Fruit fly (Drosophila melanogaster) whole organism, embryonic: Measurements from ENCODE around the gene CG14866.
A peak's percentile ranks its signal among the peaks of the same experiment; 100 is the strongest.

Source experiments
- CG10209 ChIP-seq: fragments of 200-800 bp; sonication (Bioruptor generic); optimal IDR thresholded peaks from 3 replicates; lab custom pipeline; 2017; ENCODE audit warnings: missing biosample characterization, mild to moderate bottlenecking, missing genetic modification characterization, missing genetic modification reagents
- CG10543 ChIP-seq: fragments of 200-800 bp; sonication (Bioruptor generic); optimal IDR thresholded peaks from 3 replicates; lab custom pipeline; 2017; ENCODE audit warnings: missing biosample characterization, mild to moderate bottlenecking, missing genetic modification characterization, moderate library complexity
- CG12769 ChIP-seq: fragments of 200-800 bp; sonication (Bioruptor generic); optimal IDR thresholded peaks from 2 replicates; lab custom pipeline; 2019; ENCODE audit warnings: missing biosample characterization, mild to moderate bottlenecking, missing genetic modification characterization, moderate library complexity
- CG13287 ChIP-seq: fragments of 200-800 bp; sonication (Bioruptor generic); IDR thresholded peaks from 2 replicates; pipeline ENCODE4 v1.3.6; 2022; ENCODE audit warnings: missing biosample characterization, missing genetic modification characterization; ENCODE audit not compliant: partially characterized antibody
- CG13624 ChIP-seq: fragments of 200-800 bp; sonication (Bioruptor generic); optimal IDR thresholded peaks from 2 replicates; lab custom pipeline; 2016; ENCODE audit warnings: missing biosample characterization, missing genetic modification characterization
- CG15514 ChIP-seq: fragments of 200-800 bp; sonication (Bioruptor generic); optimal IDR thresholded peaks from 3 replicates; lab custom pipeline; 2017; ENCODE audit warnings: missing biosample characterization, missing genetic modification characterization, mild to moderate bottlenecking, moderate library complexity, missing genetic modification reagents
- CG15601 ChIP-seq: fragments of 200-800 bp; sonication (Bioruptor generic); optimal IDR thresholded peaks from 3 replicates; lab custom pipeline; 2019; ENCODE audit warnings: missing biosample characterization, mild to moderate bottlenecking, missing genetic modification characterization, moderate library complexity
- CG17361 ChIP-seq: fragments of 200-800 bp; sonication (Bioruptor generic); IDR thresholded peaks from 3 replicates; pipeline ENCODE4 v1.3.6; 2022; ENCODE audit warnings: missing biosample characterization, missing genetic modification characterization
- CG17385 ChIP-seq: fragments of 200-800 bp; sonication (Bioruptor generic); optimal IDR thresholded peaks from 3 replicates; lab custom pipeline; 2018; ENCODE audit warnings: missing biosample characterization, mild to moderate bottlenecking, missing genetic modification characterization
- CG1792 ChIP-seq: fragments of 200-800 bp; sonication (Bioruptor generic); optimal IDR thresholded peaks from 2 replicates; lab custom pipeline; 2016; ENCODE audit warnings: missing biosample characterization, missing genetic modification characterization
- CG18599 ChIP-seq: fragments of 200-800 bp; sonication (Bioruptor generic); optimal IDR thresholded peaks from 3 replicates; lab custom pipeline; 2017; ENCODE audit warnings: missing biosample characterization, missing genetic modification characterization, mild to moderate bottlenecking, moderate library complexity, missing genetic modification reagents
- CG31388 ChIP-seq: fragments of 200-800 bp; sonication (Bioruptor generic); optimal IDR thresholded peaks from 2 replicates; lab custom pipeline; 2016; ENCODE audit warnings: missing biosample characterization, missing genetic modification characterization
- CG3281 ChIP-seq: fragments of 200-800 bp; sonication (Bioruptor generic); optimal IDR thresholded peaks from 3 replicates; lab custom pipeline; 2017; ENCODE audit warnings: missing biosample characterization, mild to moderate bottlenecking, missing genetic modification characterization
- CG34376 ChIP-seq: fragments of 200-800 bp; sonication (Bioruptor generic); optimal IDR thresholded peaks from 2 replicates; lab custom pipeline; 2018; ENCODE audit warnings: missing biosample characterization, mild to moderate bottlenecking, missing genetic modification characterization
- CG4730 ChIP-seq: fragments of 200-800 bp; sonication (Bioruptor generic); IDR thresholded peaks from 2 replicates; pipeline ENCODE4 v1.3.6; 2022; ENCODE audit warnings: missing biosample characterization, missing genetic modification characterization
- CG7271 ChIP-seq: fragments of 200-800 bp; sonication (Bioruptor generic); optimal IDR thresholded peaks from 2 replicates; lab custom pipeline; 2018; ENCODE audit warnings: missing biosample characterization, mild to moderate bottlenecking, missing genetic modification characterization, moderate library complexity
- CG7987 ChIP-seq: fragments of 200-800 bp; sonication (Bioruptor generic); optimal IDR thresholded peaks from 2 replicates; lab custom pipeline; 2018; ENCODE audit warnings: missing biosample characterization, mild to moderate bottlenecking, missing genetic modification characterization, moderate library complexity
- CG8281 ChIP-seq: fragments of 200-800 bp; sonication (Bioruptor generic); optimal IDR thresholded peaks from 2 replicates; lab custom pipeline; 2018; ENCODE audit warnings: missing biosample characterization, mild to moderate bottlenecking, missing genetic modification characterization, moderate library complexity
- CG9609 ChIP-seq: fragments of 200-800 bp; sonication (Bioruptor generic); optimal IDR thresholded peaks from 3 replicates; lab custom pipeline; 2016; ENCODE audit warnings: missing biosample characterization, missing genetic modification characterization
- CHES-1-like ChIP-seq: fragments of 200-800 bp; sonication (Bioruptor generic); optimal IDR thresholded peaks from 2 replicates; lab custom pipeline; 2016; ENCODE audit warnings: missing biosample characterization, missing genetic modification characterization
- Deaf1 ChIP-seq: fragments of 200-800 bp; optimal IDR thresholded peaks from 3 replicates; lab custom pipeline; 2019; ENCODE audit warnings: missing biosample characterization, mild to moderate bottlenecking, missing genetic modification characterization, moderate library complexity
- Dfd ChIP-seq, 2 experiments: fragments of >200 bp; optimal IDR thresholded peaks; 2 replicates each; lab custom pipeline; 2017; ENCODE audit warnings: missing biosample characterization in 2 of 2, missing genetic modification characterization in 2 of 2
- Doc3 ChIP-seq: fragments of 200-800 bp; sonication (Bioruptor generic); IDR thresholded peaks from 3 replicates; pipeline ENCODE4 v1.3.6; 2022; ENCODE audit warnings: missing biosample characterization, missing genetic modification characterization; ENCODE audit not compliant: partially characterized antibody
- Ets65A ChIP-seq: fragments of 200-800 bp; sonication (Bioruptor generic); peaks from one replicate; lab custom pipeline; 2016; ENCODE audit warnings: missing biosample characterization, missing genetic modification characterization
- GATAe ChIP-seq: fragments of 200-800 bp; sonication (Bioruptor generic); conservative IDR thresholded peaks from 2 replicates; pipeline ENCODE4 v1.3.6; 2022; ENCODE audit warnings: missing biosample characterization, missing genetic modification characterization
- HLH3B ChIP-seq: fragments of 200-800 bp; sonication (Bioruptor generic); IDR thresholded peaks from 2 replicates; pipeline ENCODE4 v1.3.6; 2022; ENCODE audit warnings: missing biosample characterization, missing genetic modification characterization
- HLHmδ ChIP-seq: fragments of 200-800 bp; sonication (Bioruptor generic); optimal IDR thresholded peaks from 2 replicates; lab custom pipeline; 2018; ENCODE audit warnings: missing biosample characterization, mild to moderate bottlenecking, missing genetic modification characterization, moderate library complexity
- Hr78 ChIP-seq, 2 experiments: fragments of 200-800 bp in 1 of 2; fragments of >200 bp in 1 of 2; sonication (Bioruptor generic) in 1 of 2; optimal IDR thresholded peaks; 2 replicates each; lab custom pipeline; 2017 to 2019; ENCODE audit warnings: missing biosample characterization in 2 of 2, missing genetic modification characterization in 2 of 2, mild to moderate bottlenecking in 1 of 2, moderate library complexity in 1 of 2
- PHDP ChIP-seq: fragments of 200-800 bp; sonication (Bioruptor generic); optimal IDR thresholded peaks from 3 replicates; lab custom pipeline; 2018; ENCODE audit warnings: missing biosample characterization, mild to moderate bottlenecking, missing genetic modification characterization, moderate library complexity
- ab ChIP-seq: fragments of 200-800 bp; sonication (Bioruptor generic); optimal IDR thresholded peaks from 2 replicates; lab custom pipeline; 2016; ENCODE audit warnings: missing biosample characterization, missing genetic modification characterization
- cg ChIP-seq: fragments of 200-800 bp; sonication (Bioruptor generic); optimal IDR thresholded peaks from 3 replicates; lab custom pipeline; 2019; ENCODE audit warnings: missing biosample characterization, mild to moderate bottlenecking, missing genetic modification characterization, moderate library complexity
- cwo ChIP-seq: fragments of 200-800 bp; sonication (Bioruptor generic); optimal IDR thresholded peaks from 3 replicates; lab custom pipeline; 2017; ENCODE audit warnings: missing biosample characterization, missing genetic modification characterization, mild to moderate bottlenecking, moderate library complexity, missing genetic modification reagents
- danr ChIP-seq: fragments of 200-800 bp; sonication (Bioruptor generic); IDR thresholded peaks from 2 replicates; pipeline ENCODE4 v1.3.6; 2022; ENCODE audit warnings: missing biosample characterization, missing genetic modification characterization
- eve ChIP-seq, 2 experiments: fragments of >200 bp; optimal IDR thresholded peaks; 2 replicates each; lab custom pipeline; 2017; ENCODE audit warnings: missing biosample characterization in 2 of 2, missing genetic modification characterization in 2 of 2
- fd102C ChIP-seq: fragments of 200-800 bp; sonication (Bioruptor generic); optimal IDR thresholded peaks from 2 replicates; lab custom pipeline; 2018; ENCODE audit warnings: missing biosample characterization, mild to moderate bottlenecking, missing genetic modification characterization, moderate library complexity
- grn ChIP-seq: fragments of 200-800 bp; sonication (Bioruptor generic); optimal IDR thresholded peaks from 3 replicates; lab custom pipeline; 2017; ENCODE audit warnings: missing biosample characterization, missing genetic modification characterization
- gro ChIP-seq: fragments of 200-800 bp; sonication (Bioruptor generic); optimal IDR thresholded peaks from 2 replicates; lab custom pipeline; 2016; ENCODE audit warnings: missing biosample characterization, missing genetic modification characterization
- gsb ChIP-seq: fragments of 200-800 bp; sonication (Bioruptor generic); IDR thresholded peaks from 2 replicates; pipeline ENCODE4 v1.3.6; 2022; ENCODE audit warnings: missing biosample characterization, missing genetic modification characterization
- ken ChIP-seq: fragments of 200-800 bp; sonication (Bioruptor generic); IDR thresholded peaks from 3 replicates; pipeline ENCODE4 v1.3.6; 2022; ENCODE audit warnings: missing biosample characterization, missing genetic modification characterization
- mirr ChIP-seq: fragments of 200-800 bp; sonication (Bioruptor generic); optimal IDR thresholded peaks from 3 replicates; lab custom pipeline; 2018; ENCODE audit warnings: missing biosample characterization, mild to moderate bottlenecking, missing genetic modification characterization
- p53 ChIP-seq: fragments of 200-800 bp; sonication (Bioruptor generic); optimal IDR thresholded peaks from 2 replicates; lab custom pipeline; 2016; ENCODE audit warnings: missing biosample characterization, missing genetic modification characterization
- phol ChIP-seq: fragments of 200-800 bp; sonication (Bioruptor generic); optimal IDR thresholded peaks from 3 replicates; lab custom pipeline; 2018; ENCODE audit warnings: missing biosample characterization, mild to moderate bottlenecking, missing genetic modification characterization, moderate library complexity
- psq ChIP-seq: fragments of 200-800 bp; sonication (Bioruptor generic); optimal IDR thresholded peaks from 2 replicates; lab custom pipeline; 2017; ENCODE audit warnings: missing biosample characterization, missing genetic modification characterization
- ro ChIP-seq: fragments of 200-800 bp; sonication (Bioruptor generic); IDR thresholded peaks from 2 replicates; pipeline ENCODE4 v1.3.6; 2022; ENCODE audit warnings: missing biosample characterization, missing genetic modification characterization
- sc ChIP-seq, 3 experiments: fragments of >200 bp in 2 of 3; fragments of 200-800 bp in 1 of 3; sonication (Bioruptor generic) in 1 of 3; optimal IDR thresholded peaks; 2 replicates in 2 of 3; 3 replicates in 1 of 3; lab custom pipeline; 2017; ENCODE audit warnings: mild to moderate bottlenecking in 1 of 3, missing biosample characterization in 1 of 3, missing genetic modification characterization in 1 of 3, missing genetic modification reagents in 1 of 3
- schlank ChIP-seq: fragments of 200-800 bp; sonication (Bioruptor generic); optimal IDR thresholded peaks from 2 replicates; lab custom pipeline; 2018; ENCODE audit warnings: missing biosample characterization, mild to moderate bottlenecking, missing genetic modification characterization
- so ChIP-seq: fragments of 200-800 bp; sonication (Bioruptor generic); IDR thresholded peaks from 3 replicates; pipeline ENCODE4 v1.3.6; 2022; ENCODE audit warnings: missing biosample characterization, missing genetic modification characterization
- vfl ChIP-seq: fragments of 200-800 bp; sonication (Bioruptor generic); optimal IDR thresholded peaks from 2 replicates; lab custom pipeline; 2016; ENCODE audit warnings: missing biosample characterization, missing genetic modification characterization
- vnd ChIP-seq: fragments of 200-800 bp; sonication (Bioruptor generic); IDR thresholded peaks from 3 replicates; pipeline ENCODE4 v1.3.6; 2022; ENCODE audit warnings: missing biosample characterization, missing genetic modification characterization; ENCODE audit not compliant: partially characterized antibody
- wdn ChIP-seq: fragments of 200-800 bp; sonication (Bioruptor generic); IDR thresholded peaks from 2 replicates; pipeline ENCODE4 v1.3.6; 2022; ENCODE audit warnings: missing biosample characterization, missing genetic modification characterization
- yki ChIP-seq: fragments of >200 bp; optimal IDR thresholded peaks from 3 replicates; lab custom pipeline; 2018

The CG14866 gene

DNA sequence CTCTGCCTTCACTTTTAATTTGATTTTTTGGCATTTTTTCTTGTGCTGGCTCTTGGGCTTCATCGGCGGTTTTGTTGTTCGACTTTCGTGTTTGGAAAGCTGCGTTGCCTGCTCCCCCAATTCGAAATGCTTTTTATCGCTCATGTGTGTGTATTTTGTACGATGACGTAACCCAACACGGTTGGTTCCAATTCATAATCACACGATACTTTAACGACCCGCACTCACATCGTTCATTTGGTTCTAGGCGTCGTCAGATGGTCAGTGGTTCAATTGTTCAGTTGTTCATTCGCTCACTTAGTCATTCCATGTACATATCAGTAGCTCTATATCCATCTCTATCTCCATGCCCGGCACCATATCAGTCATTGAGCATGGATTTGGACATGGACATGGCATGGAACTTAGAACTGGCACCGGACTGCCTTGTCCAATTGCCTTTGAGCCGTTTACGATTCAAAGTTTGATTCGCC lies 22.4 kb upstream of the CG14866 start (continued):
- TF ChIP-seq CG9609 (GFP tag; lab: Kevin White, UChicago), result no peak
- TF ChIP-seq vfl (GFP tag; lab: Kevin White, UChicago), result no peak
- TF ChIP-seq CG15514 (GFP tag; lab: Kevin White, UChicago), result peak; percentile 73
- no peak for TF ChIP-seq phol (tag; lab: Kevin White, UChicago)
- no peak for TF ChIP-seq CG15601 (tag; lab: Kevin White, UChicago)
- TF ChIP-seq yki (lab: Kevin White, UChicago), result no peak
- TF ChIP-seq CG17385 (GFP tag; lab: Kevin White, UChicago), result no peak
- no peak for TF ChIP-seq schlank (tag; lab: Kevin White, UChicago)
- TF ChIP-seq sc (optimal IDR thresholded peaks at IDR 0.05; lab: Kevin White, UChicago), result no peak
- TF ChIP-seq sc (GFP tag; optimal IDR thresholded peaks at IDR 0.05; lab: Kevin White, UChicago), result no peak
- no peak for TF ChIP-seq CG1792 (GFP tag; lab: Kevin White, UChicago)
- TF ChIP-seq p53, result no peak
- TF ChIP-seq CHES-1-like (GFP tag; lab: Kevin White, UChicago), result no peak
- TF ChIP-seq CG8281 (tag; lab: Kevin White, UChicago), result peak; percentile 100
- no peak for TF ChIP-seq PHDP (tag; lab: Kevin White, UChicago)
- TF ChIP-seq CG7987 (GFP tag; lab: Kevin White, UChicago), result no peak
- TF ChIP-seq CG31388 (GFP tag; lab: Kevin White, UChicago), result no peak
- no peak for TF ChIP-seq vnd (GFP tag; lab: Robert Waterston, UW)
- no peak for TF ChIP-seq CG3281 (GFP tag; lab: Kevin White, UChicago)
- TF ChIP-seq wdn (GFP tag; lab: Robert Waterston, UW), result no peak
- TF ChIP-seq CG18599, result no peak
- TF ChIP-seq CG4730 (GFP tag; lab: Robert Waterston, UW), result no peak
- no peak for TF ChIP-seq HLH3B (GFP tag; lab: Robert Waterston, UW)
- TF ChIP-seq CG12769 (tag; lab: Kevin White, UChicago), result no peak
- TF ChIP-seq gsb (GFP tag; lab: Robert Waterston, UW), result no peak
- TF ChIP-seq gro (GFP tag; lab: Kevin White, UChicago), result no peak
- TF ChIP-seq so (GFP tag; lab: Robert Waterston, UW), result 0 out of 3 replicates have a peak, but pooled peaks have one; percentile 28
- TF ChIP-seq ken (GFP tag; lab: Robert Waterston, UW), result 0 out of 3 replicates have a peak, but pooled peaks have one; percentile 12
- TF ChIP-seq ro (GFP tag; lab: Robert Waterston, UW), result no peak
- no peak for TF ChIP-seq Ets65A (GFP tag; lab: Kevin White, UChicago)
- no peak for TF ChIP-seq CG10209
- TF ChIP-seq fd102C, result no peak
- TF ChIP-seq cg (GFP tag; lab: Kevin White, UChicago), result no peak
- no peak for TF ChIP-seq danr (GFP tag; lab: Robert Waterston, UW)
- no peak for TF ChIP-seq CG7271 (tag; lab: Kevin White, UChicago)
- peak; percentile 59 for TF ChIP-seq mirr
- no peak for TF ChIP-seq CG10543 (GFP tag; lab: Kevin White, UChicago)
- TF ChIP-seq Dfd (GFP tag; optimal IDR thresholded peaks at IDR 0.05; lab: Kevin White, UChicago), result no peak
- TF ChIP-seq Deaf1 (tag; lab: Kevin White, UChicago), result no peak

DNA sequence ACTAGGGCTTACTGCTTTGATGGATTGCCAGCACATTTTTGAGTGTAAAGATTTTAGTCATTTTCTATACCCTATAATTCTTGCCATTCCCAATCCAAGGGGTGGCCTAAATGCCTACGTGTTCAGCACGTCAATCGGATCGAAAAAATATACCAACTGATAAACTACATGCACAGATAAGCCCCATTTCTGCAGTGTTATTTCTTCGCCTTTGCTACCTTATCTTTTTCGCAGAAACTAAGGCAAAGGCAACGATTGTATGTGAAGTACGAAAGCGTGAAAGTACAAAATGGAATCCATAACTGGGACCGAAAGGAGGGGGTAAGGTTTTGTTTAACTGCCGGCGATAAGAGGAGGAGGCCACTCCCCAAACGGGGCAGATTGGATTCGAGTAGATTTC lies 18.4 kb upstream of the CG14866 start:
- TF ChIP-seq CG13287 (0 out of 2 replicates have a peak, but pooled peaks have one; percentile 14), grn (peak; percentile 27), ab (GFP tag; lab: Kevin White, UChicago) (no peak), CG17361 (GFP tag; lab: Robert Waterston, UW) (no peak), cwo (peak; percentile 12), Hr78 (GFP tag; optimal IDR thresholded peaks at IDR 0.05; lab: Kevin White, UChicago) (no peak), HLHmδ (GFP tag; lab: Kevin White, UChicago) (no peak), GATAe (GFP tag; lab: Robert Waterston, UW) (peak; percentile 42; the same call in 1 of the 2 replicates), wdn (GFP tag; lab: Robert Waterston, UW) (0 out of 2 replicates have a peak, but pooled peaks have one; percentile 8), psq (GFP tag; lab: Kevin White, UChicago) (no peak), CG13624 (no peak), eve (GFP tag; optimal IDR thresholded peaks at IDR 0.05; lab: Kevin White, UChicago) (peak in 1 of 2 experiments; percentile 2), CG34376 (GFP tag; lab: Kevin White, UChicago) (peak; percentile 44), Doc3 (GFP tag; lab: Robert Waterston, UW) (no peak)
